Worm (Caenorhabditis elegans) whole organism, late embryonic: ENCODE measurements around the gene W01B6.6.

Experiments used
- F13H6.1 ChIP-seq: sonication (generic microtip); optimal IDR thresholded peaks from 2 replicates; lab custom pipeline; 2016; ENCODE audit warnings: missing genetic modification characterization, missing compliant biosample characterization
- K02D7.2 ChIP-seq: sonication (generic microtip); optimal IDR thresholded peaks from 2 replicates; lab custom pipeline; 2017; ENCODE audit warnings: mild to moderate bottlenecking, missing genetic modification characterization, missing compliant biosample characterization
- K09A11.1 ChIP-seq: sonication (generic microtip); optimal IDR thresholded peaks from 2 replicates; lab custom pipeline; 2017; ENCODE audit warnings: antibody characterized with exemption, mild to moderate bottlenecking, missing genetic modification characterization, missing compliant biosample characterization; ENCODE audit not compliant: insufficient read depth
- ahr-1 ChIP-seq: sonication (generic microtip); optimal IDR thresholded peaks from 2 replicates; lab custom pipeline; 2016; ENCODE audit warnings: missing genetic modification characterization, missing compliant biosample characterization
- ama-1 ChIP-seq: fragments of 150-350 bp; optimal IDR thresholded peaks from 2 replicates; lab custom pipeline; 2014
- ceh-14 ChIP-seq: sonication (generic microtip); optimal IDR thresholded peaks from 2 replicates; lab custom pipeline; 2016; ENCODE audit warnings: missing genotype, missing genetic modification characterization, missing compliant biosample characterization
- ceh-18 ChIP-seq: sonication (generic microtip); optimal IDR thresholded peaks from 2 replicates; lab custom pipeline; 2016; ENCODE audit warnings: missing genetic modification characterization, missing compliant biosample characterization
- ceh-24 ChIP-seq: sonication (generic microtip); optimal IDR thresholded peaks from 2 replicates; lab custom pipeline; 2016; ENCODE audit warnings: mild to moderate bottlenecking, missing genetic modification characterization, missing compliant biosample characterization
- ceh-31 ChIP-seq: sonication (generic microtip); optimal IDR thresholded peaks from 2 replicates; lab custom pipeline; 2016; ENCODE audit warnings: missing genetic modification characterization, missing compliant biosample characterization
- ceh-45 ChIP-seq: fragments of 200-800 bp; sonication (Bioruptor generic); IDR thresholded peaks from 2 replicates; pipeline ENCODE4 v1.3.6; 2022; ENCODE audit warnings: missing genetic modification reagents, missing genetic modification characterization, missing compliant biosample characterization
- ceh-48 ChIP-seq: sonication (generic microtip); optimal IDR thresholded peaks from 2 replicates; lab custom pipeline; 2016; ENCODE audit warnings: missing genetic modification characterization, inconsistent platforms, missing compliant biosample characterization
- ceh-6 ChIP-seq: fragments of 200-800 bp; sonication (Bioruptor generic); optimal IDR thresholded peaks from 2 replicates; lab custom pipeline; 2018; ENCODE audit warnings: mild to moderate bottlenecking, missing genetic modification characterization, missing compliant biosample characterization
- ceh-9 ChIP-seq: sonication (generic microtip); optimal IDR thresholded peaks from 2 replicates; lab custom pipeline; 2016; ENCODE audit warnings: mild to moderate bottlenecking, missing genetic modification characterization, inconsistent platforms, missing compliant biosample characterization
- che-1 ChIP-seq: sonication (generic microtip); optimal IDR thresholded peaks from 2 replicates; lab custom pipeline; 2016; ENCODE audit warnings: mild to moderate bottlenecking, missing genetic modification characterization, missing compliant biosample characterization
- dve-1 ChIP-seq: sonication (generic microtip); optimal IDR thresholded peaks from 2 replicates; lab custom pipeline; 2017; ENCODE audit warnings: antibody characterized with exemption, mild to moderate bottlenecking, missing genetic modification characterization, missing compliant biosample characterization
- elt-4 ChIP-seq: sonication (generic microtip); optimal IDR thresholded peaks from 2 replicates; lab custom pipeline; 2016; ENCODE audit warnings: missing genetic modification characterization, missing compliant biosample characterization
- ets-4 ChIP-seq: sonication (generic microtip); optimal IDR thresholded peaks from 2 replicates; lab custom pipeline; 2016; ENCODE audit warnings: missing genetic modification characterization, missing compliant biosample characterization
- eyg-1 ChIP-seq: sonication (generic microtip); optimal IDR thresholded peaks from 2 replicates; lab custom pipeline; 2016; ENCODE audit warnings: missing genotype, missing genetic modification characterization, missing compliant biosample characterization
- fax-1 ChIP-seq: sonication (generic microtip); optimal IDR thresholded peaks from 2 replicates; lab custom pipeline; 2016; ENCODE audit warnings: missing genotype, missing genetic modification characterization, missing compliant biosample characterization
- gmeb-2 ChIP-seq: sonication (generic microtip); optimal IDR thresholded peaks from 2 replicates; lab custom pipeline; 2016; ENCODE audit warnings: missing genetic modification characterization, inconsistent platforms, missing compliant biosample characterization
- hlh-13 ChIP-seq: fragments of 200-800 bp; sonication (Bioruptor generic); optimal IDR thresholded peaks from 2 replicates; lab custom pipeline; 2018; ENCODE audit warnings: mild to moderate bottlenecking, missing genetic modification characterization, missing compliant biosample characterization
- hlh-30 ChIP-seq: sonication (generic microtip); optimal IDR thresholded peaks from 2 replicates; lab custom pipeline; 2017; ENCODE audit warnings: antibody characterized with exemption, missing genetic modification characterization, missing compliant biosample characterization; ENCODE audit not compliant: insufficient read depth
- nfya-1 ChIP-seq: sonication (generic microtip); optimal IDR thresholded peaks from 2 replicates; lab custom pipeline; 2017; ENCODE audit warnings: missing genetic modification characterization, mild to moderate bottlenecking, missing compliant biosample characterization, antibody characterized with exemption, moderate library complexity
- nhr-11 ChIP-seq: fragments of 150-350 bp; optimal IDR thresholded peaks from 2 replicates; lab custom pipeline; 2014; ENCODE audit warnings: missing biosample characterization, missing genetic modification characterization
- nhr-232 ChIP-seq: sonication (generic microtip); optimal IDR thresholded peaks from 2 replicates; lab custom pipeline; 2016; ENCODE audit warnings: missing genetic modification characterization, missing compliant biosample characterization
- pat-9 ChIP-seq: fragments of 200-800 bp; sonication (Bioruptor generic); optimal IDR thresholded peaks from 2 replicates; lab custom pipeline; 2018; ENCODE audit warnings: mild to moderate bottlenecking, missing genetic modification characterization, moderate library complexity, missing compliant biosample characterization
- pax-1 ChIP-seq: fragments of 150-350 bp; optimal IDR thresholded peaks from 2 replicates; lab custom pipeline; 2014; ENCODE audit warnings: missing biosample characterization, missing genetic modification characterization
- pha-2 ChIP-seq: sonication (generic microtip); optimal IDR thresholded peaks from 2 replicates; lab custom pipeline; 2017; ENCODE audit warnings: mild to moderate bottlenecking, missing genetic modification characterization, missing compliant biosample characterization
- pha-4 ChIP-seq: fragments of 150-350 bp; optimal IDR thresholded peaks from 2 replicates; lab custom pipeline; 2018; ENCODE audit warnings: missing biosample characterization, missing genetic modification reagents, missing genetic modification characterization
- pqm-1 ChIP-seq: sonication (generic microtip); optimal IDR thresholded peaks from 2 replicates; lab custom pipeline; 2016; ENCODE audit warnings: missing genetic modification characterization, missing compliant biosample characterization
- pros-1 ChIP-seq: fragments of 150-350 bp; optimal IDR thresholded peaks from 2 replicates; lab custom pipeline; 2014; ENCODE audit warnings: missing biosample characterization, missing genetic modification reagents, missing genetic modification characterization
- ref-2 ChIP-seq: sonication (generic microtip); optimal IDR thresholded peaks from 2 replicates; lab custom pipeline; 2016; ENCODE audit warnings: missing genetic modification characterization, missing compliant biosample characterization
- sox-2 ChIP-seq: fragments of 200-800 bp; sonication (Bioruptor generic); IDR thresholded peaks from 2 replicates; pipeline ENCODE4 v1.3.6; 2022; ENCODE audit warnings: missing genetic modification reagents, missing genetic modification characterization, missing compliant biosample characterization
- ttx-3 ChIP-seq: sonication (generic microtip); optimal IDR thresholded peaks from 2 replicates; lab custom pipeline; 2016; ENCODE audit warnings: missing genetic modification reagents, missing genetic modification characterization, missing compliant biosample characterization
- unc-86 ChIP-seq: sonication (generic microtip); optimal IDR thresholded peaks from 2 replicates; lab custom pipeline; 2016; ENCODE audit warnings: missing genetic modification characterization, missing compliant biosample characterization
- zip-5 ChIP-seq: sonication (generic microtip); optimal IDR thresholded peaks from 2 replicates; lab custom pipeline; 2016; ENCODE audit warnings: missing genetic modification characterization, missing compliant biosample characterization
- ztf-16 ChIP-seq: sonication (generic microtip); optimal IDR thresholded peaks from 2 replicates; lab custom pipeline; 2017; ENCODE audit warnings: missing genetic modification characterization, missing compliant biosample characterization

W01B6.6 gene

ce11 chrIV:10095171-10095570, 14.3 kb downstream of the W01B6.6 start, which contains the start of the genes C04G2.5 and msp-36:
C04G2.5 (minus strand) TSS chrIV:10095271.
msp-36 (plus strand) TSS chrIV:10095433.
- no peak for TF ChIP-seq eyg-1
- TF ChIP-seq hlh-30, result no peak
- no peak for TF ChIP-seq nhr-232 (tag; lab: Kevin White, UChicago)
- TF ChIP-seq ama-1 (lab: Kevin White, UChicago), result no peak
- TF ChIP-seq ahr-1, result no peak
- no peak for TF ChIP-seq K02D7.2 (tag; lab: Kevin White, UChicago)
- TF ChIP-seq pros-1 (tag; lab: Kevin White, UChicago), result no peak
- no peak for TF ChIP-seq fax-1 (tag; lab: Kevin White, UChicago)
- TF ChIP-seq gmeb-2 (tag; lab: Kevin White, UChicago), result no peak
- no peak for TF ChIP-seq ceh-18 (tag; lab: Kevin White, UChicago)
- TF ChIP-seq ceh-9 (tag; lab: Kevin White, UChicago), result no peak
- TF ChIP-seq pha-2 (tag; lab: Kevin White, UChicago), result no peak
- no peak for TF ChIP-seq nhr-11
- no peak for TF ChIP-seq hlh-13
- TF ChIP-seq, all 69 proteins: peak for 0

- TF ChIP-seq zip-5 (tag; lab: Kevin White, UChicago), result no peak
- no peak for TF ChIP-seq ceh-45 (GFP tag; lab: Robert Waterston, UW)
- TF ChIP-seq dve-1 (tag; lab: Kevin White, UChicago), result no peak
- TF ChIP-seq pha-2 (tag; lab: Kevin White, UChicago), result no peak
- TF ChIP-seq pat-9 (tag; lab: Kevin White, UChicago), result no peak
- no peak for TF ChIP-seq ceh-18 (tag; lab: Kevin White, UChicago)
- no peak for TF ChIP-seq ceh-6 (GFP tag; lab: Kevin White, UChicago)
- TF ChIP-seq hlh-13, result no peak
- no peak for TF ChIP-seq elt-4 (tag; lab: Kevin White, UChicago)
- no peak for TF ChIP-seq unc-86 (tag; lab: Kevin White, UChicago)
- no peak for TF ChIP-seq ceh-24
- no peak for TF ChIP-seq ttx-3
- TF ChIP-seq, all 69 proteins: peak for 0
These were observed 16.0 kb downstream of the W01B6.6 start, which contains the start of gene dis-3 for ce11 chrIV:10096881-10097280. dis-3 (plus strand) TSS chrIV:10097202.

DNA sequence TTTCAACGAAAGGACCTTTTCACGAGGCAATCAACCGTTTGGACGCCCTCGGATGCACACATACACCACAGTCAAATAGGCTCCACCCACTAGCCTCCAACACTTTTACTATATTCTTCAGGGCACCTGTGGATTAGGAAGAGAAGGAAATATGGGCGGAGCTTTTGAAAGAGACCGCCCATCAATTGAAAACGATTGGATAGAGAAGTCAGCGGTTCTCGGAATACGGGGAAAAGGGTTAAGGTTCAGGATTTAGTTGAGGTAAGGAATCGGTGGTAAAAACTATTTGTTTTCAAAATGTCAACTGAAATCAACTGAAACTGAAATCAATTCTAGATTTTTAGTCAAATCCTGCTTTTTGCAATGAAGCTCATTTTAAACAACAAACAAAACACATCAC, 29.5 kb downstream of the W01B6.6 start, which contains the start of gene egl-38:
egl-38 (minus strand) TSS at position 101 of the 400 bp plus-strand sequence.
- no peak for TF ChIP-seq ttx-3
- no peak for TF ChIP-seq pqm-1 (tag; lab: Kevin White, UChicago)
- TF ChIP-seq che-1 (tag; lab: Kevin White, UChicago), result no peak
- TF ChIP-seq K02D7.2 (tag; lab: Kevin White, UChicago), result no peak
- TF ChIP-seq ets-4 (tag; lab: Kevin White, UChicago), result no peak

ce11 chrIV:10110870-10111269, 30.0 kb downstream of the W01B6.6 start:
- TF ChIP-seq ceh-6 (GFP tag; lab: Kevin White, UChicago) (no peak), nfya-1 (tag; lab: Kevin White, UChicago) (no peak), pqm-1 (tag; lab: Kevin White, UChicago) (no peak), fax-1 (tag; lab: Kevin White, UChicago) (no peak), pax-1 (tag; lab: Kevin White, UChicago) (no peak), pros-1 (tag; lab: Kevin White, UChicago) (no peak), ztf-16 (tag; lab: Kevin White, UChicago) (no peak), F13H6.1 (tag; lab: Kevin White, UChicago) (no peak), ceh-48 (tag; lab: Kevin White, UChicago) (no peak), ceh-31 (tag; lab: Kevin White, UChicago) (no peak), hlh-30 (no peak), sox-2 (GFP tag; lab: Robert Waterston, UW) (no peak), K09A11.1 (tag; lab: Kevin White, UChicago) (no peak), ama-1 (lab: Kevin White, UChicago) (no peak), nhr-11 (no peak), pha-4 (no peak), ref-2 (tag; lab: Kevin White, UChicago) (no peak), che-1 (tag; lab: Kevin White, UChicago) (no peak), pha-2 (tag; lab: Kevin White, UChicago) (no peak), ceh-14 (no peak)
